Fruit fly (Drosophila melanogaster): ENCODE measurements around the gene CG14778.

DNA sequence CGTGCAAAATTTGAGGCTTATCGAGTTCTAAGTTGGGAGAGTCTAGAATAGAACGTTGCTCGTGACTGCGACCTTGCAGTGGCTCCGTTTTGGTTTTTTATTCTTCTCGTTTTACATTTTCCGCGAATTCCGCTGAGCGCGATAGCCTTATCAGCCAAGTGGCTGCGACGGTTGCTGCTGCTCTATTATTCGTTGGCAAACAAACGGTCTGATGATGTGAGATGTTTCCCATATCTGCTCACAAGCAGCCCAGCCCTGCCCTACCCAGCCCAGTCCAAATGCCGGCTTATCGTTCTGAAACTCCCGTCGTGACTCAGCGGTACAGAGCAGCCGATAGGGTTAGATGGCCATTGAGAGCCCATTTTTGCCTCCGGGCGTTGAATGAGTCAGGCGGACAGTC is 13.1 kb downstream of the CG14778 start:
- TF ChIP-seq psq (optimal IDR thresholded peaks at IDR 0.05) (no peak), Dll (optimal IDR thresholded peaks at IDR 0.05) (no peak), usp (GFP tag; optimal IDR thresholded peaks at IDR 0.05) (no peak), EcR (GFP tag; optimal IDR thresholded peaks at IDR 0.05) (no peak)
